Fruit fly (Drosophila melanogaster) whole organism, wandering third instar larva: ENCODE results near the gene CG9628.

Experiments
- Mio ChIP-seq: sonication (Bioruptor generic); optimal IDR thresholded peaks from 2 replicates; lab custom pipeline; 2016; ENCODE audit warnings: missing biosample characterization, missing genetic modification characterization
- ey ChIP-seq: fragments of 200-800 bp; sonication (Bioruptor generic); optimal IDR thresholded peaks from 2 replicates; lab custom pipeline; 2016; ENCODE audit warnings: missing biosample characterization, missing genetic modification characterization

DNA sequence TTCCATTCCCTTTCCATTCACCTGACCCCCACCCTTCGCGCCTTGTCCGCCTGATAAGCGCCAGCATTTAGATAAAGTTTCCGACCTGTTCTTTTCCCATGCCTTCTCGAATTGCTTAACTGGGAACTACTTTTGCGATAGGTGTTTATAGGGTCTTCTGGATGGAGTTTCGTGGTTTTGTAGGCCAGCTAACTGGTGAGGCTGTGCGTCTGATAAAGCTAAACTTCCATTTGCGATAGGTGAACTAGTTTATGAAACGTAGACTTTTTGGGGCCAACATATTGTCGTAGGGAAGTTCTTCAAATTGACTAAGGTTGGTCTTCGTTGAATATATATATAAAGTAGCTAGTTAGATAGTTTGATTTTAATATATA is 13.0 kb downstream of the CG9628 start:
- no peak for TF ChIP-seq Mio
- TF ChIP-seq ey (GFP tag; lab: Kevin White, UChicago): no peak
